Worm (Caenorhabditis elegans) whole organism, L1 larva: ENCODE data around the gene sod-1.

ENCODE experiments used
- C04F5.9 ChIP-seq: sonication (generic microtip); optimal IDR thresholded peaks from 2 replicates; lab custom pipeline; 2016; ENCODE audit warnings: missing genetic modification characterization, missing compliant biosample characterization
- C16A3.4 ChIP-seq: fragments of 150-350 bp; optimal IDR thresholded peaks from 2 replicates; lab custom pipeline; 2014; ENCODE audit warnings: missing biosample characterization, missing genetic modification characterization
- C34B4.2 ChIP-seq: sonication (generic microtip); optimal IDR thresholded peaks from 2 replicates; lab custom pipeline; 2017; ENCODE audit warnings: mild to moderate bottlenecking, missing genetic modification characterization, missing compliant biosample characterization
- aha-1 ChIP-seq: fragments of 150-350 bp; optimal IDR thresholded peaks from 2 replicates; lab custom pipeline; 2014; ENCODE audit warnings: missing biosample characterization, missing genetic modification characterization
- alr-1 ChIP-seq: fragments of 200-800 bp; sonication (Bioruptor generic); optimal IDR thresholded peaks from 2 replicates; lab custom pipeline; 2018; ENCODE audit warnings: borderline replicate concordance, mild to moderate bottlenecking, missing genetic modification characterization, missing compliant biosample characterization
- aly-2 ChIP-seq: fragments of 150-350 bp; optimal IDR thresholded peaks from 2 replicates; lab custom pipeline; 2014; ENCODE audit warnings: missing biosample characterization, missing genetic modification characterization
- blmp-1 ChIP-seq: fragments of 150-350 bp; optimal IDR thresholded peaks from 2 replicates; lab custom pipeline; 2014; ENCODE audit warnings: missing biosample characterization, missing genetic modification characterization
- ceh-82 ChIP-seq, 3 experiments: fragments of 150-350 bp in 1 of 3; sonication (generic microtip) in 2 of 3; optimal IDR thresholded peaks; 2 replicates each; lab custom pipeline; 2014 to 2017; ENCODE audit warnings: missing biosample characterization in 3 of 3, missing genetic modification characterization in 3 of 3
- ceh-90 ChIP-seq: sonication (generic microtip); optimal IDR thresholded peaks from 2 replicates; lab custom pipeline; 2016; ENCODE audit warnings: missing genetic modification characterization, missing compliant biosample characterization
- dpl-1 ChIP-seq, 3 experiments: fragments of 150-350 bp in 2 of 3; sonication (generic microtip) in 1 of 3; optimal IDR thresholded peaks; 2 replicates each; lab custom pipeline; 2014 to 2017; ENCODE audit warnings: missing biosample characterization in 3 of 3, missing genetic modification characterization in 3 of 3, missing genetic modification reagents in 3 of 3
- efl-3 ChIP-seq: fragments of 200-800 bp; sonication (Bioruptor generic); optimal IDR thresholded peaks from 2 replicates; lab custom pipeline; 2018; ENCODE audit warnings: mild to moderate bottlenecking, missing genetic modification characterization, missing compliant biosample characterization
- egl-13 ChIP-seq: sonication (generic microtip); optimal IDR thresholded peaks from 2 replicates; lab custom pipeline; 2016; ENCODE audit warnings: missing genotype, missing genetic modification reagents, missing genetic modification characterization, missing compliant biosample characterization
- elt-2 ChIP-seq: sonication (generic microtip); optimal IDR thresholded peaks from 2 replicates; lab custom pipeline; 2016; ENCODE audit warnings: missing genetic modification characterization, mild to moderate bottlenecking, inconsistent platforms, missing compliant biosample characterization, missing genetic modification reagents
- ets-5 ChIP-seq: fragments of 200-800 bp; sonication (Bioruptor generic); IDR thresholded peaks from 2 replicates; pipeline ENCODE4 v1.3.6; 2022; ENCODE audit warnings: missing genetic modification characterization, missing compliant biosample characterization
- fkh-4 ChIP-seq: sonication (generic microtip); optimal IDR thresholded peaks from 2 replicates; lab custom pipeline; 2016; ENCODE audit warnings: missing compliant biosample characterization, missing genetic modification characterization, borderline replicate concordance
- fos-1 ChIP-seq: fragments of 150-350 bp; optimal IDR thresholded peaks from 2 replicates; lab custom pipeline; 2014; ENCODE audit warnings: missing biosample characterization, missing genetic modification characterization
- hlh-4 ChIP-seq: sonication (generic microtip); optimal IDR thresholded peaks from 2 replicates; lab custom pipeline; 2016; ENCODE audit warnings: mild to moderate bottlenecking, missing genetic modification characterization, missing compliant biosample characterization
- hpl-2 ChIP-seq: fragments of 150-350 bp; optimal IDR thresholded peaks from 2 replicates; lab custom pipeline; 2014; ENCODE audit warnings: missing biosample characterization, missing genetic modification reagents, missing genetic modification characterization
- isw-1 ChIP-seq: fragments of 200-800 bp; sonication (Bioruptor generic); IDR thresholded peaks from 2 replicates; pipeline ENCODE4 v1.3.6; 2022; ENCODE audit warnings: missing genetic modification characterization, missing compliant biosample characterization
- jun-1 ChIP-seq: fragments of 150-350 bp; optimal IDR thresholded peaks from 2 replicates; lab custom pipeline; 2014; ENCODE audit warnings: missing biosample characterization, missing genetic modification reagents, missing genetic modification characterization
- lin-13 ChIP-seq: fragments of 150-350 bp; optimal IDR thresholded peaks from 2 replicates; lab custom pipeline; 2014; ENCODE audit warnings: missing biosample characterization, missing genetic modification reagents, missing genetic modification characterization
- lin-14 ChIP-seq: fragments of 200-800 bp; sonication (Bioruptor generic); optimal IDR thresholded peaks from 2 replicates; lab custom pipeline; 2018; ENCODE audit warnings: mild to moderate bottlenecking, missing genetic modification characterization, moderate library complexity, missing compliant biosample characterization
- lin-35 ChIP-seq, 2 experiments: fragments of 150-350 bp; optimal IDR thresholded peaks; 2 replicates each; lab custom pipeline; 2014; ENCODE audit warnings: missing biosample characterization in 2 of 2, missing genetic modification characterization in 2 of 2, missing genetic modification reagents in 2 of 2
- lin-39 ChIP-seq: fragments of 150-350 bp; optimal IDR thresholded peaks from 2 replicates; lab custom pipeline; 2014; ENCODE audit warnings: missing biosample characterization, missing genetic modification reagents, missing genetic modification characterization
- lsy-2 ChIP-seq, 2 experiments: fragments of 150-350 bp; optimal IDR thresholded peaks; 2 replicates each; lab custom pipeline; 2014; ENCODE audit warnings: missing biosample characterization in 2 of 2, missing genetic modification characterization in 2 of 2
- mab-9 ChIP-seq: fragments of 200-800 bp; sonication (Bioruptor generic); IDR thresholded peaks from 2 replicates; pipeline ENCODE4 v1.3.6; 2022; ENCODE audit warnings: missing genetic modification reagents, missing genetic modification characterization, missing compliant biosample characterization
- mdl-1 ChIP-seq, 2 experiments: fragments of 150-350 bp; optimal IDR thresholded peaks; 2 replicates each; lab custom pipeline; 2014 to 2017; ENCODE audit warnings: missing biosample characterization in 2 of 2, missing genetic modification characterization in 2 of 2, inconsistent platforms in 1 of 2
- mef-2 ChIP-seq: fragments of 150-350 bp; optimal IDR thresholded peaks from 2 replicates; lab custom pipeline; 2014; ENCODE audit warnings: missing biosample characterization, missing genetic modification characterization
- mep-1 ChIP-seq: fragments of 150-350 bp; optimal IDR thresholded peaks from 2 replicates; lab custom pipeline; 2014; ENCODE audit warnings: missing biosample characterization, missing genetic modification characterization
- nhr-12 ChIP-seq: sonication (generic microtip); optimal IDR thresholded peaks from 2 replicates; lab custom pipeline; 2017; ENCODE audit warnings: missing biosample characterization, missing genetic modification characterization
- nhr-19 ChIP-seq: fragments of 200-800 bp; sonication (Bioruptor generic); conservative IDR thresholded peaks from 2 replicates; pipeline ENCODE4 v1.3.6; 2022; ENCODE audit warnings: missing genetic modification characterization, missing compliant biosample characterization
- nhr-20 ChIP-seq: sonication (generic microtip); optimal IDR thresholded peaks from 2 replicates; lab custom pipeline; 2016; ENCODE audit warnings: mild to moderate bottlenecking, missing genetic modification characterization, missing compliant biosample characterization
- nhr-237 ChIP-seq: fragments of 150-350 bp; optimal IDR thresholded peaks from 2 replicates; lab custom pipeline; 2014; ENCODE audit warnings: missing biosample characterization, missing genetic modification characterization
- nhr-28 ChIP-seq: fragments of 150-350 bp; optimal IDR thresholded peaks from 2 replicates; lab custom pipeline; 2014; ENCODE audit warnings: missing biosample characterization, missing genetic modification characterization
- nhr-47 ChIP-seq: sonication (generic microtip); optimal IDR thresholded peaks from 2 replicates; lab custom pipeline; 2016; ENCODE audit warnings: mild to moderate bottlenecking, missing genetic modification characterization, moderate library complexity, missing compliant biosample characterization
- nhr-71 ChIP-seq: sonication (generic microtip); optimal IDR thresholded peaks from 2 replicates; lab custom pipeline; 2016; ENCODE audit warnings: mild to moderate bottlenecking, missing genetic modification characterization, moderate library complexity, missing compliant biosample characterization
- nhr-84 ChIP-seq: sonication (generic microtip); optimal IDR thresholded peaks from 2 replicates; lab custom pipeline; 2017; ENCODE audit warnings: missing biosample characterization, missing genetic modification characterization
- nhr-85 ChIP-seq: sonication (generic microtip); peaks from one replicate; lab custom pipeline; 2016; ENCODE audit warnings: missing genetic modification characterization, inconsistent platforms, missing compliant biosample characterization
- nhr-90 ChIP-seq: sonication (generic microtip); optimal IDR thresholded peaks from 2 replicates; lab custom pipeline; 2016; ENCODE audit warnings: mild to moderate bottlenecking, missing genetic modification characterization, missing compliant biosample characterization; ENCODE audit not compliant: poor library complexity
- pag-3 ChIP-seq: sonication (generic microtip); optimal IDR thresholded peaks from 2 replicates; lab custom pipeline; 2017; ENCODE audit warnings: missing genetic modification characterization, mild to moderate bottlenecking, missing compliant biosample characterization, antibody characterized with exemption, borderline replicate concordance; ENCODE audit not compliant: insufficient read depth
- pqm-1 ChIP-seq: sonication (generic microtip); optimal IDR thresholded peaks from 3 replicates; lab custom pipeline; 2017; ENCODE audit warnings: missing biosample characterization, missing genetic modification characterization
- rnt-1 ChIP-seq: sonication (generic microtip); optimal IDR thresholded peaks from 2 replicates; lab custom pipeline; 2016; ENCODE audit warnings: mild to moderate bottlenecking, missing genetic modification characterization, moderate library complexity, missing compliant biosample characterization
- skn-1 ChIP-seq: fragments of 150-350 bp; optimal IDR thresholded peaks from 2 replicates; lab custom pipeline; 2014; ENCODE audit warnings: missing biosample characterization, missing genetic modification characterization
- sox-4 ChIP-seq: sonication (generic microtip); optimal IDR thresholded peaks from 2 replicates; lab custom pipeline; 2016; ENCODE audit warnings: missing genetic modification characterization, missing compliant biosample characterization
- sup-37 ChIP-seq: fragments of 200-800 bp; sonication (Bioruptor generic); optimal IDR thresholded peaks from 2 replicates; lab custom pipeline; 2018; ENCODE audit warnings: mild to moderate bottlenecking, missing genetic modification characterization, missing compliant biosample characterization
- swsn-7 ChIP-seq: sonication (generic microtip); optimal IDR thresholded peaks from 2 replicates; lab custom pipeline; 2016; ENCODE audit warnings: missing genetic modification characterization, missing compliant biosample characterization
- unc-86 ChIP-seq: sonication (generic microtip); optimal IDR thresholded peaks from 2 replicates; lab custom pipeline; 2016; ENCODE audit warnings: missing genetic modification characterization, missing compliant biosample characterization
- unc-98 ChIP-seq: fragments of 200-800 bp; sonication (Bioruptor generic); IDR thresholded peaks from 2 replicates; pipeline ENCODE4 v1.3.6; 2022; ENCODE audit warnings: missing genetic modification characterization, missing compliant biosample characterization
- vab-15 ChIP-seq: sonication (generic microtip); optimal IDR thresholded peaks from 2 replicates; lab custom pipeline; 2017; ENCODE audit warnings: missing genotype, mild to moderate bottlenecking, missing genetic modification characterization, missing compliant biosample characterization
- xbp-1 ChIP-seq: sonication (generic microtip); optimal IDR thresholded peaks from 2 replicates; lab custom pipeline; 2016; ENCODE audit warnings: missing genetic modification characterization, missing compliant biosample characterization
- ztf-11 ChIP-seq, 2 experiments: sonication (generic microtip); optimal IDR thresholded peaks; 2 replicates each; lab custom pipeline; 2016 to 2017; ENCODE audit warnings: missing genetic modification characterization in 2 of 2, missing biosample characterization in 1 of 2, missing compliant biosample characterization in 1 of 2

sod-1 gene

ce11 chrII:6927034-6927433 is 46.7 kb downstream of the sod-1 start:
- no peak for TF ChIP-seq unc-98
- peak in 1 of 2 experiments; percentile 10 for TF ChIP-seq ztf-11 (tag; optimal IDR thresholded peaks at IDR 0.05; lab: Kevin White, UChicago)
- TF ChIP-seq hlh-4 (tag; lab: Kevin White, UChicago) = peak; percentile 33
- TF ChIP-seq jun-1 = no peak

- TF ChIP-seq nhr-71 (tag; lab: Kevin White, UChicago) = peak; percentile 67
- TF ChIP-seq mdl-1 (tag; optimal IDR thresholded peaks at IDR 0.05; lab: Kevin White, UChicago) = peak in 1 of 2 experiments; percentile 67
- TF ChIP-seq sox-4 (tag; lab: Kevin White, UChicago) = no peak
- TF ChIP-seq lsy-2 (tag; optimal IDR thresholded peaks at IDR 0.05; lab: Kevin White, UChicago) = peak; percentile 26 to 77
- peak; percentile 96 for TF ChIP-seq blmp-1 (tag; lab: Kevin White, UChicago)
- peak; percentile 56 for TF ChIP-seq nhr-47 (tag; lab: Kevin White, UChicago)
- TF ChIP-seq unc-86 (tag; lab: Kevin White, UChicago) = peak; percentile 39
- TF ChIP-seq ceh-90 (tag; lab: Kevin White, UChicago) = no peak
- no peak for TF ChIP-seq pqm-1 (tag; lab: Kevin White, UChicago)
- peak; percentile 32 for TF ChIP-seq egl-13 (tag; lab: Kevin White, UChicago)
- TF ChIP-seq hpl-2 (GFP tag; lab: Kevin White, UChicago) = no peak
- TF ChIP-seq lin-13 (GFP tag; lab: Kevin White, UChicago) = peak; percentile 63
- peak; percentile 13 for TF ChIP-seq C04F5.9 (tag; lab: Kevin White, UChicago)
- no peak for TF ChIP-seq nhr-84 (tag; lab: Kevin White, UChicago)
- TF ChIP-seq ceh-82 (tag; optimal IDR thresholded peaks at IDR 0.05; lab: Kevin White, UChicago) = peak in 2 of 3 experiments; percentile 38 to 72
- TF ChIP-seq jun-1 = peak; percentile 67
- peak; percentile 1 for TF ChIP-seq C16A3.4 (tag; lab: Kevin White, UChicago)
- no peak for TF ChIP-seq pag-3 (tag; lab: Kevin White, UChicago)
- no peak for TF ChIP-seq nhr-28 (tag; lab: Kevin White, UChicago)
- TF ChIP-seq nhr-19 (GFP tag; lab: Robert Waterston, UW) = peak; percentile 43
- no peak for TF ChIP-seq fos-1
- peak; percentile 93 for TF ChIP-seq lin-14 (GFP tag; lab: Kevin White, UChicago)
- TF ChIP-seq dpl-1 (GFP tag; optimal IDR thresholded peaks at IDR 0.05; lab: Kevin White, UChicago) = peak; percentile 29 to 51 (median 32)
- TF ChIP-seq nhr-12 (tag; lab: Kevin White, UChicago) = no peak
- peak; percentile 40 for TF ChIP-seq xbp-1
- TF ChIP-seq ets-5 (GFP tag; lab: Robert Waterston, UW) = no peak
- peak; percentile 56 to 57 for TF ChIP-seq lin-35 (GFP tag; optimal IDR thresholded peaks at IDR 0.05; lab: Kevin White, UChicago)
- TF ChIP-seq mab-9 = no peak
- peak; percentile 59 for TF ChIP-seq nhr-20 (tag; lab: Kevin White, UChicago)
- TF ChIP-seq skn-1 (tag; lab: Kevin White, UChicago) = peak; percentile 76
- TF ChIP-seq efl-3 = no peak
- peak; percentile 84 for TF ChIP-seq mep-1 (tag; lab: Kevin White, UChicago)
- peak; percentile 50 for TF ChIP-seq nhr-90 (tag; lab: Kevin White, UChicago)
- TF ChIP-seq aly-2 (tag; lab: Kevin White, UChicago) = no peak
- no peak for TF ChIP-seq lin-39 (tag; lab: Kevin White, UChicago)
- TF ChIP-seq fkh-4 (tag; lab: Kevin White, UChicago) = no peak
- no peak for TF ChIP-seq isw-1 (GFP tag; lab: Robert Waterston, UW)
- TF ChIP-seq elt-2 (tag; lab: Kevin White, UChicago) = peak; percentile 35
- TF ChIP-seq sup-37 (GFP tag; lab: Kevin White, UChicago) = no peak
- peak; percentile 67 for TF ChIP-seq swsn-7 (tag; lab: Kevin White, UChicago)
- no peak for TF ChIP-seq vab-15 (tag; lab: Kevin White, UChicago)
- no peak for TF ChIP-seq aha-1 (tag; lab: Kevin White, UChicago)
- TF ChIP-seq nhr-237 = no peak
- peak; percentile 71 for TF ChIP-seq nhr-85 (tag; lab: Kevin White, UChicago)
- no peak for TF ChIP-seq C34B4.2 (tag; lab: Kevin White, UChicago)
- TF ChIP-seq alr-1 (tag; lab: Kevin White, UChicago) = no peak
- no peak for TF ChIP-seq mef-2 (tag; lab: Kevin White, UChicago)
- TF ChIP-seq rnt-1 (tag; lab: Kevin White, UChicago) = peak; percentile 55
Observed at ce11 chrII:6926488-6926887, 47.2 kb downstream of the sod-1 start.
